Fruit fly (Drosophila melanogaster) whole organism, embryonic: Measurements from ENCODE around the gene CG9717.

Source experiments
- Ada2b ChIP-seq: fragments of 200-800 bp; sonication (Bioruptor generic); IDR thresholded peaks from 2 replicates; pipeline ENCODE4 v1.3.6; 2022; ENCODE audit warnings: missing biosample characterization, missing genetic modification characterization
- Adf1 ChIP-seq: fragments of 200-800 bp; sonication (Bioruptor generic); IDR thresholded peaks from 2 replicates; pipeline ENCODE4 v1.3.6; 2022; ENCODE audit warnings: missing biosample characterization, missing genetic modification characterization
- CG10147 ChIP-seq: fragments of 200-800 bp; sonication (Bioruptor generic); optimal IDR thresholded peaks from 2 replicates; lab custom pipeline; 2019; ENCODE audit warnings: missing biosample characterization, mild to moderate bottlenecking, missing genetic modification characterization, moderate library complexity
- CG10321 ChIP-seq: fragments of 200-800 bp; sonication (Bioruptor generic); IDR thresholded peaks from 2 replicates; pipeline ENCODE4 v1.3.6; 2022; ENCODE audit warnings: missing biosample characterization, missing genetic modification characterization
- CG14050 ChIP-seq: fragments of 200-800 bp; sonication (Bioruptor generic); IDR thresholded peaks from 3 replicates; pipeline ENCODE4 v1.3.6; 2022; ENCODE audit warnings: missing biosample characterization, missing genetic modification characterization
- CG14441 ChIP-seq: fragments of 200-800 bp; sonication (Bioruptor generic); IDR thresholded peaks from 2 replicates; pipeline ENCODE4 v1.3.6; 2022; ENCODE audit warnings: missing biosample characterization, missing genetic modification characterization
- CG1529 ChIP-seq: fragments of 200-800 bp; sonication (Bioruptor generic); optimal IDR thresholded peaks from 3 replicates; lab custom pipeline; 2018; ENCODE audit warnings: missing biosample characterization, missing genetic modification characterization
- CG1647 ChIP-seq: fragments of 200-800 bp; sonication (Bioruptor generic); optimal IDR thresholded peaks from 3 replicates; lab custom pipeline; 2016; ENCODE audit warnings: missing biosample characterization, missing genetic modification characterization
- CG17568 ChIP-seq: fragments of 200-800 bp; sonication (Bioruptor generic); optimal IDR thresholded peaks from 2 replicates; lab custom pipeline; 2018; ENCODE audit warnings: missing biosample characterization, mild to moderate bottlenecking, missing genetic modification characterization, moderate library complexity
- CG1832 ChIP-seq: fragments of 200-800 bp; sonication (Bioruptor generic); optimal IDR thresholded peaks from 2 replicates; lab custom pipeline; 2017; ENCODE audit warnings: missing biosample characterization, mild to moderate bottlenecking, missing genetic modification characterization, inconsistent platforms
- CG2199 ChIP-seq: fragments of 200-800 bp; sonication (Bioruptor generic); IDR thresholded peaks from 3 replicates; pipeline ENCODE4 v1.3.6; 2022; ENCODE audit warnings: missing biosample characterization, missing genetic modification characterization
- CG3163 ChIP-seq: fragments of 200-800 bp; sonication (Bioruptor generic); optimal IDR thresholded peaks from 3 replicates; lab custom pipeline; 2016; ENCODE audit warnings: missing biosample characterization, missing genetic modification characterization
- CG32532 ChIP-seq: fragments of 200-800 bp; sonication (Bioruptor generic); IDR thresholded peaks from 2 replicates; pipeline ENCODE4 v1.3.6; 2022; ENCODE audit warnings: missing biosample characterization, missing genetic modification characterization
- CG4424 ChIP-seq: fragments of 200-800 bp; sonication (Bioruptor generic); optimal IDR thresholded peaks from 3 replicates; lab custom pipeline; 2016; ENCODE audit warnings: missing biosample characterization, missing genetic modification characterization
- CG6791 ChIP-seq: fragments of 200-800 bp; sonication (Bioruptor generic); IDR thresholded peaks from 3 replicates; pipeline ENCODE4 v1.3.6; 2022; ENCODE audit warnings: missing biosample characterization, missing genetic modification characterization; ENCODE audit not compliant: partially characterized antibody
- CG9215 ChIP-seq: fragments of 200-800 bp; sonication (Bioruptor generic); IDR thresholded peaks from 2 replicates; pipeline ENCODE4 v1.3.6; 2022; ENCODE audit warnings: missing biosample characterization, missing genetic modification characterization
- CG9437 ChIP-seq: fragments of 200-800 bp; sonication (Bioruptor generic); optimal IDR thresholded peaks from 2 replicates; lab custom pipeline; 2018; ENCODE audit warnings: missing biosample characterization, mild to moderate bottlenecking, missing genetic modification characterization
- Deaf1 ChIP-seq: fragments of 200-800 bp; optimal IDR thresholded peaks from 3 replicates; lab custom pipeline; 2019; ENCODE audit warnings: missing biosample characterization, mild to moderate bottlenecking, missing genetic modification characterization, moderate library complexity
- Nf-YA ChIP-seq: fragments of 200-800 bp; sonication (Bioruptor generic); IDR thresholded peaks from 2 replicates; pipeline ENCODE4 v1.3.6; 2022; ENCODE audit warnings: missing biosample characterization, missing genetic modification characterization
- Nf-YB ChIP-seq: fragments of 200-800 bp; sonication (Bioruptor generic); optimal IDR thresholded peaks from 3 replicates; lab custom pipeline; 2019; ENCODE audit warnings: missing biosample characterization, mild to moderate bottlenecking, missing genetic modification characterization, moderate library complexity
- Nf-YC ChIP-seq: fragments of 200-800 bp; optimal IDR thresholded peaks from 3 replicates; lab custom pipeline; 2019; ENCODE audit warnings: missing biosample characterization, mild to moderate bottlenecking, missing genetic modification characterization, moderate library complexity
- Optix ChIP-seq: fragments of 200-800 bp; sonication (Bioruptor generic); IDR thresholded peaks from 3 replicates; pipeline ENCODE4 v1.3.6; 2022; ENCODE audit warnings: missing biosample characterization, missing genetic modification characterization
- Ptx1 ChIP-seq: fragments of 200-800 bp; sonication (Bioruptor generic); IDR thresholded peaks from 2 replicates; pipeline ENCODE4 v1.3.6; 2022; ENCODE audit warnings: missing biosample characterization, missing genetic modification characterization
- Trl ChIP-seq, 3 experiments: fragments of >200 bp in 2 of 3; fragments of 200-800 bp in 1 of 3; sonication (Bioruptor generic) in 1 of 3; optimal IDR thresholded peaks; 2 replicates in 1 of 3; 3 replicates in 2 of 3; lab custom pipeline; 2016 to 2017; ENCODE audit warnings: missing biosample characterization in 1 of 3, missing genetic modification characterization in 1 of 3
- Xbp1 ChIP-seq: fragments of 200-800 bp; sonication (Bioruptor generic); optimal IDR thresholded peaks from 3 replicates; lab custom pipeline; 2016; ENCODE audit warnings: missing biosample characterization, mild to moderate bottlenecking, missing genetic modification characterization
- abd-A ChIP-seq: fragments of 200-800 bp; sonication (Bioruptor generic); optimal IDR thresholded peaks from 3 replicates; lab custom pipeline; 2019; ENCODE audit warnings: missing biosample characterization, mild to moderate bottlenecking, missing genetic modification characterization, moderate library complexity
- al ChIP-seq: fragments of 200-800 bp; sonication (Bioruptor generic); IDR thresholded peaks from 2 replicates; pipeline ENCODE4 v1.3.6; 2022; ENCODE audit warnings: missing biosample characterization, missing genetic modification characterization
- bcd ChIP-seq: fragments of 200-800 bp; sonication (Bioruptor generic); optimal IDR thresholded peaks from 2 replicates; lab custom pipeline; 2017; ENCODE audit warnings: missing biosample characterization, mild to moderate bottlenecking, missing genetic modification characterization
- cg ChIP-seq: fragments of 200-800 bp; sonication (Bioruptor generic); optimal IDR thresholded peaks from 3 replicates; lab custom pipeline; 2019; ENCODE audit warnings: missing biosample characterization, mild to moderate bottlenecking, missing genetic modification characterization, moderate library complexity
- crol ChIP-seq: fragments of 200-800 bp; sonication (Bioruptor generic); IDR thresholded peaks from 2 replicates; pipeline ENCODE4 v1.3.6; 2022; ENCODE audit warnings: missing biosample characterization, missing genetic modification characterization
- da ChIP-seq: fragments of 200-800 bp; sonication (Bioruptor generic); optimal IDR thresholded peaks from 2 replicates; lab custom pipeline; 2016; ENCODE audit warnings: missing biosample characterization, missing genetic modification characterization
- ewg ChIP-seq: fragments of 200-800 bp; sonication (Bioruptor generic); optimal IDR thresholded peaks from 3 replicates; lab custom pipeline; 2017; ENCODE audit warnings: mild to moderate bottlenecking, missing biosample characterization, missing genetic modification reagents, missing genetic modification characterization
- exex ChIP-seq: fragments of 200-800 bp; sonication (Bioruptor generic); optimal IDR thresholded peaks from 4 replicates; lab custom pipeline; 2018; ENCODE audit warnings: missing biosample characterization, mild to moderate bottlenecking, missing genetic modification characterization, moderate library complexity
- fd102C ChIP-seq: fragments of 200-800 bp; sonication (Bioruptor generic); optimal IDR thresholded peaks from 2 replicates; lab custom pipeline; 2018; ENCODE audit warnings: missing biosample characterization, mild to moderate bottlenecking, missing genetic modification characterization, moderate library complexity
- lola ChIP-seq, 3 experiments: fragments of >200 bp in 2 of 3; fragments of 200-800 bp in 1 of 3; sonication (Bioruptor generic) in 1 of 3; optimal IDR thresholded peaks; 2 replicates each; lab custom pipeline; 2017 to 2019; ENCODE audit warnings: missing biosample characterization in 3 of 3, missing genetic modification characterization in 3 of 3, mild to moderate bottlenecking in 1 of 3, moderate library complexity in 1 of 3
- sr ChIP-seq: fragments of 200-800 bp; sonication (Bioruptor generic); IDR thresholded peaks from 3 replicates; pipeline ENCODE4 v1.3.6; 2022; ENCODE audit warnings: missing biosample characterization, missing genetic modification characterization

Gene CG9717

dm6 chr3R:30617457-30617856, 30.4 kb upstream of the CG9717 start:
- TF ChIP-seq Nf-YB (GFP tag; lab: Kevin White, UChicago) (peak; percentile 83), Nf-YC (peak; percentile 89), CG10147 (GFP tag; lab: Kevin White, UChicago) (no peak), Deaf1 (tag; lab: Kevin White, UChicago) (peak; percentile 15), Ada2b (GFP tag; lab: Robert Waterston, UW) (no peak), CG10321 (GFP tag; lab: Robert Waterston, UW) (0 out of 2 replicates have a peak, but pooled peaks have one; percentile 22), Trl (optimal IDR thresholded peaks at IDR 0.05; lab: Kevin White, UChicago) (peak in 1 of 2 experiments; percentile 56), Trl (GFP tag; optimal IDR thresholded peaks at IDR 0.05; lab: Kevin White, UChicago) (no peak)

dm6 chr3R:30616098-30616857, 29.2 kb upstream of the CG9717 start:
- no peak for TF ChIP-seq fd102C (GFP tag; lab: Kevin White, UChicago)
- peak; percentile 56 for TF ChIP-seq ewg
- peak; percentile 27 for TF ChIP-seq CG9437 (GFP tag; lab: Kevin White, UChicago)
- peak; percentile 66 for TF ChIP-seq crol
- no peak for TF ChIP-seq Xbp1
- TF ChIP-seq CG6791 (GFP tag; lab: Robert Waterston, UW) = 0 out of 3 replicates have a peak, but pooled peaks have one; percentile 12
- no peak for TF ChIP-seq CG14441
- TF ChIP-seq Nf-YC = peak; percentile 97
- peak; percentile 66 for TF ChIP-seq CG10321 (GFP tag; lab: Robert Waterston, UW)
- peak; percentile 78; the same call in 2 of the 3 replicates for TF ChIP-seq sr
- peak; percentile 32 for TF ChIP-seq CG1832
- TF ChIP-seq Adf1 (GFP tag; lab: Robert Waterston, UW) = peak; percentile 74
- 0 out of 2 replicates have a peak, but pooled peaks have one; percentile 17 for TF ChIP-seq Nf-YA
- TF ChIP-seq da = no peak
- TF ChIP-seq Deaf1 (tag; lab: Kevin White, UChicago) = peak; percentile 79
- peak; percentile 8 to 24 for TF ChIP-seq Trl (optimal IDR thresholded peaks at IDR 0.05; lab: Kevin White, UChicago)
- no peak for TF ChIP-seq Trl (GFP tag; optimal IDR thresholded peaks at IDR 0.05; lab: Kevin White, UChicago)
- TF ChIP-seq Nf-YB (GFP tag; lab: Kevin White, UChicago) = peak; percentile 95
- peak; percentile 72 for TF ChIP-seq cg (GFP tag; lab: Kevin White, UChicago)
- TF ChIP-seq abd-A (tag; lab: Kevin White, UChicago) = peak; percentile 10
- TF ChIP-seq CG1529 = no peak
- TF ChIP-seq, all 482 proteins: peak for 15

dm6 chr3R:30605889-30606288, 18.8 kb upstream of the CG9717 start, which contains the start of gene CG31016:
CG31016 (plus strand) TSS chr3R:30606189.
- no peak for TF ChIP-seq CG1647 (GFP tag; lab: Kevin White, UChicago)
- no peak for TF ChIP-seq CG2199 (GFP tag; lab: Robert Waterston, UW)
- no peak for TF ChIP-seq CG3163 (GFP tag; lab: Kevin White, UChicago)
- TF ChIP-seq CG14050 (GFP tag; lab: Robert Waterston, UW) = no peak
- TF ChIP-seq lola (GFP tag; optimal IDR thresholded peaks at IDR 0.05; lab: Kevin White, UChicago) = no peak
- no peak for TF ChIP-seq CG17568 (GFP tag; lab: Kevin White, UChicago)
- TF ChIP-seq exex (tag; lab: Kevin White, UChicago) = no peak
- TF ChIP-seq Nf-YC = no peak
- TF ChIP-seq Ptx1 (GFP tag; lab: Robert Waterston, UW) = no peak
- no peak for TF ChIP-seq CG32532 (GFP tag; lab: Robert Waterston, UW)
- no peak for TF ChIP-seq al (GFP tag; lab: Robert Waterston, UW)
- no peak for TF ChIP-seq bcd (GFP tag; lab: Kevin White, UChicago)
- no peak for TF ChIP-seq CG4424 (GFP tag; lab: Kevin White, UChicago)
- no peak for TF ChIP-seq Optix
- TF ChIP-seq CG9215 = no peak
